Worm (Caenorhabditis elegans) whole organism, L1 larva: ENCODE measurements around the gene srt-30.

ENCODE experiments used
- ama-1 ChIP-seq: fragments of 150-350 bp; optimal IDR thresholded peaks from 2 replicates; lab custom pipeline; 2014
- elt-2 ChIP-seq: sonication (generic microtip); optimal IDR thresholded peaks from 2 replicates; lab custom pipeline; 2016; ENCODE audit warnings: missing genetic modification characterization, mild to moderate bottlenecking, inconsistent platforms, missing compliant biosample characterization, missing genetic modification reagents
- grh-1 ChIP-seq: fragments of 200-800 bp; sonication (Bioruptor generic); IDR thresholded peaks from 2 replicates; pipeline ENCODE4 v1.3.6; 2022; ENCODE audit warnings: missing genetic modification reagents, missing genetic modification characterization, missing compliant biosample characterization
- lin-13 ChIP-seq: fragments of 150-350 bp; optimal IDR thresholded peaks from 2 replicates; lab custom pipeline; 2014; ENCODE audit warnings: missing biosample characterization, missing genetic modification reagents, missing genetic modification characterization
- nhr-11 ChIP-seq: fragments of 150-350 bp; optimal IDR thresholded peaks from 2 replicates; lab custom pipeline; 2014; ENCODE audit warnings: missing biosample characterization, missing genetic modification characterization
- vab-15 ChIP-seq: sonication (generic microtip); optimal IDR thresholded peaks from 2 replicates; lab custom pipeline; 2017; ENCODE audit warnings: missing genotype, mild to moderate bottlenecking, missing genetic modification characterization, missing compliant biosample characterization

DNA sequence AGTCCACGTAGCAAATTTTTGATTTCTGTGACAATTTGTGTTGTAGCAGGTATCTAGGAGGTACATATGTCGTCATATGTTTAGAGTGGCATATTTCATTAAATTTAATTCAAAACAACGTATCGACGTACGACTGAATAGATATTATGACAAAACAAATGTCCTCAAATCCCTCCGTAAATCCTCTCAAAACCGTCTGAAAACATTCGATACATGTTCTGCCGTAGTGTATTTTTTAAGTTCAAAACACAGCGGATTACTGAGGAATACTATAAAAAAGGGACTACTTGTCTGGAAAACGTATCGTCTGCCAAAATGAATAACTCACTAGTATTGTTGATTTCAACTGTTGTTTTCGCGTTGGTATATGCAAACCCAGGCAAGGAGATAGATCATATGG, 32.0 kb downstream of the srt-30 start, which contains the start of gene R08E5.4:
- no peak for TF ChIP-seq vab-15
- TF ChIP-seq grh-1 (GFP tag; lab: Robert Waterston, UW), result no peak
- TF ChIP-seq elt-2 (tag; lab: Kevin White, UChicago), result no peak
- TF ChIP-seq ama-1, result no peak
- no peak for TF ChIP-seq nhr-11 (tag; lab: Kevin White, UChicago)
- TF ChIP-seq lin-13 (GFP tag; lab: Kevin White, UChicago), result no peak
